Fruit fly (Drosophila melanogaster): ENCODE measurements around the gene Sgs7.
A peak's percentile ranks its signal among the peaks of the same experiment; 100 is the strongest.

Sgs7 gene

DNA sequence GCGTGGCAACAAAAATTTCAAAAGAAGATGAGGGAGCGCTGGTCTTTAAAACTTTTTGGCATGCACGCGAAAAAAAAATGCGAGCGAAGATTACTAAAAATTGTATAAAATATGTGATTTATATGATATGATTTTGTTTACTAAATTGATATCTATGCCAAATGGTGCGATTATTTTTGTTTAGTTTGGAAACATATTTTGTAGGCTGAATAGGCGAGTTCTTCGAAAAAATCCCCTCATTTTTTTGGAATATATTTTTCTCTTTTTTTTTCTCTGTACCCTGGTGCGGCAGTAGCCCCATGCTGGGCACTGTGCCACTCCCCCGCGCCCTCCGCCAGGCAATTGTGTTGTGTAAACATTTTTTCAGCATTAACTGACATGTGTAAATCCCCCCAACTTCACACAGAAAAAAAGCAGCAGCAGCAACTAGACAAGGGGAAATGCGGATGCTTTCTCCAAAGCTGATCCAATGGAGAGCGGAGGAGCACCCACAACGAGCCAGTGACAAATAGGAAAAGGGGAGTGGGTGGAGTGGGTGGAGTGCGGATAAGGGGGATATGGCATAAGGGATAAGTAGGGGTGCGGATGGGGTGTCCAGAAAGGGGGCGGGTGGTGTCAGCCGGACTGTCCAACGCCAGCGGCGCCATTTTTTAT, 23.6 kb upstream of the Sgs7 start (continued):
- TF ChIP-seq CG17385 (GFP tag; optimal IDR thresholded peaks at IDR 0.05) (peak; percentile 17), prd (optimal IDR thresholded peaks at IDR 0.05) (no peak), prd (GFP tag; IDR thresholded peaks at IDR 0.05) (peak; percentile 23; the same call in 1 of the 3 replicates), CG14710 (tag; optimal IDR thresholded peaks at IDR 0.05) (peak; percentile 13), CG14441 (GFP tag; IDR thresholded peaks at IDR 0.05) (no peak), bab2 (GFP tag; optimal IDR thresholded peaks at IDR 0.05) (peak; percentile 7), CG7271 (tag; optimal IDR thresholded peaks at IDR 0.05) (no peak), CG17612 (GFP tag; IDR thresholded peaks at IDR 0.05) (no peak), CG5180 (GFP tag; optimal IDR thresholded peaks at IDR 0.05) (no peak), CG10959 (GFP tag; IDR thresholded peaks at IDR 0.05) (0 out of 2 replicates have a peak, but pooled peaks have one; percentile 4), CG16813 (GFP tag; IDR thresholded peaks at IDR 0.05; ENCODE audit: partially characterized antibody) (no peak), pum (GFP tag; optimal IDR thresholded peaks at IDR 0.05) (no peak), crol (GFP tag; IDR thresholded peaks at IDR 0.05) (peak; percentile 67; the same call in 1 of the 2 replicates), CG11504 (tag; optimal IDR thresholded peaks at IDR 0.05) (peak; percentile 42), Blimp-1 (GFP tag; optimal IDR thresholded peaks at IDR 0.05) (peak; percentile 47), Pdp1 (GFP tag; optimal IDR thresholded peaks at IDR 0.05) (peak in 1 of 2 experiments; percentile 21), CG2712 (tag; optimal IDR thresholded peaks at IDR 0.05) (peak; percentile 17), lola (GFP tag; optimal IDR thresholded peaks at IDR 0.05) (peak in 1 of 3 experiments; percentile 38), D (optimal IDR thresholded peaks at IDR 0.05) (no peak), D (GFP tag; optimal IDR thresholded peaks at IDR 0.05) (peak; percentile 36), PHDP (tag; optimal IDR thresholded peaks at IDR 0.05) (peak; percentile 5), CG30403 (GFP tag; optimal IDR thresholded peaks at IDR 0.05) (peak; percentile 12), Oli (tag; optimal IDR thresholded peaks at IDR 0.05) (peak; percentile 12), lab (GFP tag; optimal IDR thresholded peaks at IDR 0.05) (peak; percentile 4), E2f1 (GFP tag; IDR thresholded peaks at IDR 0.05) (0 out of 2 replicates have a peak, but pooled peaks have one; percentile 22), sens (GFP tag) (peak; percentile 82), ems (GFP tag; optimal IDR thresholded peaks at IDR 0.05) (peak; percentile 13), sqz (GFP tag; optimal IDR thresholded peaks at IDR 0.05) (peak; percentile 8), Ada2b (GFP tag; IDR thresholded peaks at IDR 0.05) (0 out of 2 replicates have a peak, but pooled peaks have one; percentile 10), pan (optimal IDR thresholded peaks at IDR 0.05) (no peak), pan (GFP tag; optimal IDR thresholded peaks at IDR 0.05 in 1 of 2, IDR thresholded peaks at IDR 0.05 in 1 of 2) (peak in 1 of 2 experiments; percentile 21), Xrp1 (GFP tag; IDR thresholded peaks at IDR 0.05) (peak; percentile 56; the same call in 1 of the 2 replicates), E2f2 (GFP tag; IDR thresholded peaks at IDR 0.05) (peak; percentile 10; the same call in 1 of the 2 replicates), gce (GFP tag; IDR thresholded peaks at IDR 0.05) (0 out of 3 replicates have a peak, but pooled peaks have one; percentile 21), Rx (GFP tag; IDR thresholded peaks at IDR 0.05) (peak; percentile 10; the same call in 1 of the 2 replicates), CG4424 (GFP tag; optimal IDR thresholded peaks at IDR 0.05) (peak; percentile 41), CG17359 (tag; optimal IDR thresholded peaks at IDR 0.05) (peak; percentile 33), Max (GFP tag; optimal IDR thresholded peaks at IDR 0.05) (peak; percentile 5), Camta (GFP tag; optimal IDR thresholded peaks at IDR 0.05) (peak; percentile 3), Six4 (GFP tag; optimal IDR thresholded peaks at IDR 0.05) (peak; percentile 25), mld (GFP tag; IDR thresholded peaks at IDR 0.05; ENCODE audit: partially characterized antibody) (0 out of 3 replicates have a peak, but pooled peaks have one; percentile 32), dmrt11E (tag; optimal IDR thresholded peaks at IDR 0.05) (peak; percentile 26), CG5245 (GFP tag; optimal IDR thresholded peaks at IDR 0.05) (no peak), ase (GFP tag; IDR thresholded peaks at IDR 0.05) (0 out of 3 replicates have a peak, but pooled peaks have one; percentile 45), Med (GFP tag) (peak; percentile 63), CG18599 (GFP tag; optimal IDR thresholded peaks at IDR 0.05) (peak; percentile 5), row (GFP tag; IDR thresholded peaks at IDR 0.05) (peak; percentile 30; the same call in 2 of the 3 replicates)
